Fruit fly (Drosophila melanogaster): Measurements from ENCODE around the gene Nhe3.

Nhe3 gene

dm6 chr2L:6717460-6717859 lies 33.3 kb upstream of the Nhe3 start, which contains the start of gene Aatf (continued):
- TF ChIP-seq sr (GFP tag; IDR thresholded peaks at IDR 0.05) (no peak), pnt (GFP tag; optimal IDR thresholded peaks at IDR 0.05) (no peak), CG4360 (GFP tag; IDR thresholded peaks at IDR 0.05) (no peak), CG9437 (GFP tag; optimal IDR thresholded peaks at IDR 0.05) (no peak), eve (GFP tag; optimal IDR thresholded peaks at IDR 0.05) (no peak), CG31365 (tag; optimal IDR thresholded peaks at IDR 0.05) (no peak), CG12155 (GFP tag; optimal IDR thresholded peaks at IDR 0.05) (peak; percentile 3), CG10366 (GFP tag; IDR thresholded peaks at IDR 0.05) (no peak), CG6854 (GFP tag; optimal IDR thresholded peaks at IDR 0.05) (no peak), tna (GFP tag; IDR thresholded peaks at IDR 0.05; ENCODE audit: partially characterized antibody) (peak; percentile 72), da (GFP tag; optimal IDR thresholded peaks at IDR 0.05) (no peak), kay (GFP tag; optimal IDR thresholded peaks at IDR 0.05) (no peak), CrebB (tag; optimal IDR thresholded peaks at IDR 0.05) (no peak), H15 (GFP tag; IDR thresholded peaks at IDR 0.05) (no peak), CG6272 (GFP tag; IDR thresholded peaks at IDR 0.05) (no peak), Fer3 (tag; optimal IDR thresholded peaks at IDR 0.05) (no peak), E2f1 (GFP tag; IDR thresholded peaks at IDR 0.05) (no peak), H2.0 (GFP tag; IDR thresholded peaks at IDR 0.05) (no peak), oc (tag; optimal IDR thresholded peaks at IDR 0.05) (no peak), ranshi (GFP tag; IDR thresholded peaks at IDR 0.05) (no peak), HLH3B (GFP tag; IDR thresholded peaks at IDR 0.05) (no peak), nerfin-1 (tag; optimal IDR thresholded peaks at IDR 0.05) (no peak), Doc2 (GFP tag; IDR thresholded peaks at IDR 0.05) (no peak), CG42726 (GFP tag; IDR thresholded peaks at IDR 0.05; ENCODE audit: partially characterized antibody) (peak; percentile 85), zf30C (GFP tag; optimal IDR thresholded peaks at IDR 0.05) (no peak), ATbp (GFP tag; optimal IDR thresholded peaks at IDR 0.05) (no peak), Ravus (GFP tag; IDR thresholded peaks at IDR 0.05) (no peak), Hand (GFP tag; optimal IDR thresholded peaks at IDR 0.05) (no peak), CG5180 (GFP tag; optimal IDR thresholded peaks at IDR 0.05) (no peak), crol (GFP tag; IDR thresholded peaks at IDR 0.05) (no peak), gsb (GFP tag; IDR thresholded peaks at IDR 0.05) (no peak), Xbp1 (GFP tag; optimal IDR thresholded peaks at IDR 0.05) (no peak), slp2 (GFP tag; optimal IDR thresholded peaks at IDR 0.05) (no peak), CG7963 (GFP tag; IDR thresholded peaks at IDR 0.05; ENCODE audit: partially characterized antibody) (peak; percentile 71; the same call in 2 of the 3 replicates), CG6689 (GFP tag; IDR thresholded peaks at IDR 0.05) (no peak), CG11456 (GFP tag; IDR thresholded peaks at IDR 0.05) (no peak), CG3407 (GFP tag; optimal IDR thresholded peaks at IDR 0.05) (no peak), CG18011 (GFP tag; optimal IDR thresholded peaks at IDR 0.05) (no peak), Bteb2 (GFP tag; optimal IDR thresholded peaks at IDR 0.05) (peak; percentile 15), ssp (GFP tag; IDR thresholded peaks at IDR 0.05) (no peak), cg (GFP tag; optimal IDR thresholded peaks at IDR 0.05) (no peak), CG10462 (GFP tag; optimal IDR thresholded peaks at IDR 0.05) (no peak), CG1792 (GFP tag; optimal IDR thresholded peaks at IDR 0.05) (no peak), CG16815 (GFP tag; optimal IDR thresholded peaks at IDR 0.05) (no peak), Atf6 (GFP tag; IDR thresholded peaks at IDR 0.05) (0 out of 2 replicates have a peak, but pooled peaks have one; percentile 33), pros (GFP tag; optimal IDR thresholded peaks at IDR 0.05) (no peak), odd (GFP tag; optimal IDR thresholded peaks at IDR 0.05) (no peak), rib (GFP tag; IDR thresholded peaks at IDR 0.05) (no peak), CG17568 (GFP tag; optimal IDR thresholded peaks at IDR 0.05) (no peak), CG9932 (GFP tag; IDR thresholded peaks at IDR 0.05) (no peak; the same call in 1 of the 2 replicates), salm (tag; optimal IDR thresholded peaks at IDR 0.05) (no peak), Sin3A (optimal IDR thresholded peaks at IDR 0.05) (peak; percentile 21), ems (GFP tag; optimal IDR thresholded peaks at IDR 0.05) (peak; percentile 5)
